Worm (Caenorhabditis elegans) whole organism, early embryonic: Measurements from ENCODE around the gene srz-75.

Experiments used
- B0310.2 ChIP-seq: sonication (generic microtip); optimal IDR thresholded peaks from 2 replicates; lab custom pipeline; 2016; ENCODE audit warnings: mild to moderate bottlenecking, missing genetic modification characterization, missing compliant biosample characterization
- F13C5.2 ChIP-seq: sonication (generic microtip); optimal IDR thresholded peaks from 2 replicates; lab custom pipeline; 2017; ENCODE audit warnings: mild to moderate bottlenecking, missing genetic modification characterization, inconsistent platforms, missing compliant biosample characterization
- aly-1 ChIP-seq: sonication (generic microtip); optimal IDR thresholded peaks from 2 replicates; lab custom pipeline; 2016; ENCODE audit warnings: missing genetic modification characterization, missing compliant biosample characterization
- ama-1 ChIP-seq: fragments of 150-350 bp; optimal IDR thresholded peaks from 2 replicates; lab custom pipeline; 2014
- ceh-13 ChIP-seq: fragments of 200-800 bp; sonication (Bioruptor generic); optimal IDR thresholded peaks from 2 replicates; lab custom pipeline; 2018; ENCODE audit warnings: mild to moderate bottlenecking, missing genetic modification characterization, missing compliant biosample characterization
- ceh-36 ChIP-seq: sonication (generic microtip); optimal IDR thresholded peaks from 2 replicates; lab custom pipeline; 2016; ENCODE audit warnings: missing genetic modification characterization, inconsistent platforms, missing compliant biosample characterization
- ets-7 ChIP-seq: sonication (generic microtip); optimal IDR thresholded peaks from 2 replicates; lab custom pipeline; 2016; ENCODE audit warnings: missing genotype, missing genetic modification characterization, missing compliant biosample characterization
- flt-1 ChIP-seq: fragments of 200-800 bp; sonication (Bioruptor generic); IDR thresholded peaks from 2 replicates; pipeline ENCODE4 v1.3.6; 2022; ENCODE audit warnings: missing genetic modification characterization, missing compliant biosample characterization
- hmbx-1 ChIP-seq: sonication (generic microtip); optimal IDR thresholded peaks from 2 replicates; lab custom pipeline; 2016; ENCODE audit warnings: mild to moderate bottlenecking, missing genetic modification characterization, missing compliant biosample characterization
- hmg-4 ChIP-seq: fragments of 200-800 bp; sonication (Bioruptor generic); optimal IDR thresholded peaks from 2 replicates; lab custom pipeline; 2018; ENCODE audit warnings: mild to moderate bottlenecking, missing genetic modification characterization, missing compliant biosample characterization
- hnd-1 ChIP-seq: sonication (generic microtip); optimal IDR thresholded peaks from 2 replicates; lab custom pipeline; 2016; ENCODE audit warnings: missing genetic modification characterization, missing compliant biosample characterization
- pes-1 ChIP-seq: fragments of 200-800 bp; sonication (Bioruptor generic); IDR thresholded peaks from 2 replicates; pipeline ENCODE4 v1.3.6; 2022; ENCODE audit warnings: missing genetic modification reagents, missing genetic modification characterization, missing compliant biosample characterization
- scrt-1 ChIP-seq: fragments of 200-800 bp; sonication (Bioruptor generic); IDR thresholded peaks from 2 replicates; pipeline ENCODE4 v1.3.6; 2022; ENCODE audit warnings: missing genetic modification characterization, missing compliant biosample characterization
- tbx-11 ChIP-seq: fragments of 200-800 bp; sonication (Bioruptor generic); IDR thresholded peaks from 2 replicates; pipeline ENCODE4 v1.3.6; 2022; ENCODE audit warnings: missing genetic modification characterization, missing compliant biosample characterization
- tbx-37 ChIP-seq: fragments of 200-800 bp; sonication (Bioruptor generic); conservative IDR thresholded peaks from 2 replicates; pipeline ENCODE4 v1.3.6; 2022; ENCODE audit warnings: missing genetic modification reagents, missing genetic modification characterization, missing compliant biosample characterization
- tra-4 ChIP-seq: sonication (generic microtip); optimal IDR thresholded peaks from 2 replicates; lab custom pipeline; 2017; ENCODE audit warnings: missing genetic modification characterization, missing compliant biosample characterization

Gene srz-75

DNA sequence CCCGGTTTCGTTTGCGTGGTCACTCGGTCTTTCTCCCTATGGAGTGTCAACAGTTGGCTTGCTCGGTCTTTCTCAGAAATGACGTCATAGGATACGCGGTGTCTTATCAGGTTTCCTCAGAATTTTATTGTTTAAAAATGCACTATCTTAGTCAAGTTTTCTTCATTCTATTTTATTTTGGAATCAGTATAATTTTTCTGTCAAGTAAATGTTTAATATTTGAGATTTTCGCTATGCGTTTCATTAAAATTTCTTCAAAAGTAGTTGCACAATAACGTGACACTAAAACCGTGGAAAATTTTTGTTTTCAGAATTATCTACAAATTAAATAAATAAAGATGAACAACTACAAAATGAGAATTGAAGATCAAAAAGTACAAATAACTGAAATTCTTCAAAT lies 33.3 kb downstream of the srz-75 start, which contains the start of gene hlh-31:
Gene hlh-31 (plus strand): TSS at position 301 of the 400 bp plus-strand sequence.
- no peak for TF ChIP-seq tra-4 (tag; lab: Kevin White, UChicago)
- no peak for TF ChIP-seq ama-1 (lab: Kevin White, UChicago)
- TF ChIP-seq pes-1 (GFP tag; lab: Robert Waterston, UW): no peak
- TF ChIP-seq F13C5.2 (tag; lab: Kevin White, UChicago): no peak
- no peak for TF ChIP-seq hmbx-1 (tag; lab: Kevin White, UChicago)
- no peak for TF ChIP-seq hnd-1 (tag; lab: Kevin White, UChicago)
- TF ChIP-seq ets-7 (tag; lab: Kevin White, UChicago): no peak
- TF ChIP-seq B0310.2 (tag; lab: Kevin White, UChicago): no peak
- no peak for TF ChIP-seq tbx-37 (GFP tag; lab: Robert Waterston, UW)
- TF ChIP-seq scrt-1: no peak
- TF ChIP-seq flt-1 (GFP tag; lab: Robert Waterston, UW): no peak
- no peak for TF ChIP-seq ceh-36 (tag; lab: Kevin White, UChicago)
- TF ChIP-seq ceh-13 (GFP tag; lab: Kevin White, UChicago): no peak
- no peak for TF ChIP-seq aly-1 (tag; lab: Kevin White, UChicago)

ce11 chrIV:16254464-16254863 lies 36.2 kb downstream of the srz-75 start, which contains the start of gene hlh-17:
hlh-17 (plus strand) TSS chrIV:16254764.
- TF ChIP-seq B0310.2 (tag; lab: Kevin White, UChicago): no peak
- no peak for TF ChIP-seq ama-1 (lab: Kevin White, UChicago)
- TF ChIP-seq ets-7 (tag; lab: Kevin White, UChicago): no peak
- TF ChIP-seq flt-1 (GFP tag; lab: Robert Waterston, UW): no peak
- TF ChIP-seq scrt-1: no peak
- no peak for TF ChIP-seq hnd-1 (tag; lab: Kevin White, UChicago)
- TF ChIP-seq hmbx-1 (tag; lab: Kevin White, UChicago): no peak
- no peak for TF ChIP-seq F13C5.2 (tag; lab: Kevin White, UChicago)
- TF ChIP-seq tbx-11 (GFP tag; lab: Robert Waterston, UW): no peak
- no peak for TF ChIP-seq tra-4 (tag; lab: Kevin White, UChicago)
- no peak for TF ChIP-seq ceh-36 (tag; lab: Kevin White, UChicago)

DNA sequence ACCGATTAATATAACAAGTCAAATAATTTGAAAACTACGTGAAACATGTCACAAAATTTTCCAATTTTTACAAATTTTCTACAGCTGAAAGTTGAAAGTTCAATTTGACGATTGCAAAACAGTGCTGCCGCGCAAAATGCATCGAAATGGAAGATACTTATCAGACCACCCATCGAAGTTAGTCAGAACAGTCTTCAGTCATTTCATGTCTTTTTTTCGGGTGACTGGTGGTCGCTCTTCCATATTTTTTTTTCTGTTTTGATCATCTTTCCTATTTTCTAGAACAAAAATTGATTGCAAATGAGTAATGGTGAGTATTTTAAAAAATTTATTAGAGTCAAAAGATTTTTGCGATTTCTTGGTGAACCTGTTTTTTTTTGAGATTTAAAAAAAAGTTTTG lies 43.5 kb downstream of the srz-75 start, which contains the start of gene F38C2.1:
Gene F38C2.1 (plus strand): TSS at position 301 of the 400 bp plus-strand sequence.
- TF ChIP-seq tbx-37 (GFP tag; lab: Robert Waterston, UW): no peak

ce11 chrIV:16238555-16238954 lies 52.1 kb downstream of the srz-75 start, which contains the start of gene srw-61:
srw-61 (minus strand) TSS chrIV:16238655.
- TF ChIP-seq hmg-4 (GFP tag; lab: Kevin White, UChicago) (no peak), tbx-11 (GFP tag; lab: Robert Waterston, UW) (no peak), aly-1 (tag; lab: Kevin White, UChicago) (no peak)

ce11 chrIV:16236827-16237226 lies 53.8 kb downstream of the srz-75 start:
- TF ChIP-seq aly-1 (tag; lab: Kevin White, UChicago) (no peak), ama-1 (lab: Kevin White, UChicago) (no peak), ets-7 (tag; lab: Kevin White, UChicago) (no peak), ceh-13 (GFP tag; lab: Kevin White, UChicago) (no peak), pes-1 (GFP tag; lab: Robert Waterston, UW) (no peak), tra-4 (tag; lab: Kevin White, UChicago) (no peak), B0310.2 (tag; lab: Kevin White, UChicago) (no peak)
